Fruit fly (Drosophila melanogaster) S2 (cell line): Measurements from ENCODE around the gene Dif.

Experiments used
- CG8478 ChIP-seq: fragments of >200 bp; optimal IDR thresholded peaks from 2 replicates; lab custom pipeline; 2018
- CTCF ChIP-seq, 2 experiments: fragments of >200 bp; optimal IDR thresholded peaks; 2 replicates each; lab custom pipeline; 2018

DNA sequence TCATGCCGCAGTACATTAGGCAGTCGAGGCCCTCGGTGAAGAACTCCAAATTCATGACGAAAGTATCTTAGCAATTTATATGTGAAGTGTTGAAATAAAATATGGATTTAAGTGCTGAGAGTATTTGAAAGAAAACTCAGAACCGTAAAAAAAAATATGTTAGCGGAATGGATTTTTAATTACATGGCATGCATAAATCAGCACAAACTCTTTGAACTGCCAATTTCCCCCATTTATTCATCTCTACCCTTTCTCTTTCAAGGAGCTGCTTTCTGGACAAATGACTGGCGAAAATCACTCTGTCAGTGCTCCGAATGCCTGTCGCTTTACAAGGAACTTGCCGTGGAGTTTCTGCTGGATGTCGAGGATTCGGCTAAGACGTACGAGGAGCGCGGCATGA, 20.4 kb downstream of the Dif start, which contains the start of gene Rsph9:
- TF ChIP-seq CG8478 (lab: Kevin White, UChicago) (no peak), CTCF (optimal IDR thresholded peaks at IDR 0.05; lab: Kevin White, UChicago) (no peak)
